5 worm cellular contexts compared by ENCODE assay signal in the genomic region with DNA sequence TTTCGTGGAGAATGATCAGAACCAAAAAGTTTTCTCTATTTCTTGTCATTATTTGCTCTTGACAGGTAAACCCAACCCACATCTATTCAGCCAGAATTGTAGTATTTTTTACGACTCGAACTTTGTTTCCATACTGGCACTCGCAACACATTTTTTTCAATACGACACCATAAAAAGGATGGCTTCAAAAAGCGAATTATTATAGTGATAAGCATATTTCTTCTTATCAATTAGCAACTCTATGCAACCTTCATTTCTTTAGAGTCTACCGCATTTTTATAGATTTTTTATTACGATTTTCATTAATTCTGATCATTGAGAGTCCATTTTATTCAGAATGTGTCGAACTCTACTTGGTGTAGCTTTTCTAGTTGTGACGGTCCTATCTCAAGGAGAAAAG.
TF ChIP-seq lines count a peak whose summit lies in the region.

A gene (plus strand): TSS at position 337 of the 400 bp plus-strand sequence.

TF ChIP-seq in whole organism, L1 larva, 84 proteins besides CTCF, POLR2A, EP300 and RAD21:
- TF ChIP-seq lin-14 (GFP tag; optimal IDR thresholded peaks at IDR 0.05; lab: Kevin White, UChicago) (peak; percentile 1), elt-2 (tag; optimal IDR thresholded peaks at IDR 0.05; lab: Kevin White, UChicago) (peak; percentile 66), tbx-2 (tag; optimal IDR thresholded peaks at IDR 0.05; lab: Kevin White, UChicago) (no peak)
TF ChIP-seq in whole organism, L1 larva: peak in this region for 2.

TF ChIP-seq in whole organism, L2 larva, 48 proteins besides CTCF, POLR2A, EP300 and RAD21:
- no peak for TF ChIP-seq nhr-6 (tag; optimal IDR thresholded peaks at IDR 0.05; lab: Kevin White, UChicago)
- TF ChIP-seq fos-1 (tag; optimal IDR thresholded peaks at IDR 0.05; lab: Kevin White, UChicago): peak; percentile 77
- TF ChIP-seq nhr-25 (tag; optimal IDR thresholded peaks at IDR 0.05; lab: Kevin White, UChicago): no peak
- no peak for TF ChIP-seq egl-27 (tag; optimal IDR thresholded peaks at IDR 0.05; lab: Kevin White, UChicago)
TF ChIP-seq in whole organism, L2 larva: peak in this region for 1.

TF ChIP-seq in whole organism, L3 larva, 47 proteins besides CTCF, POLR2A, EP300 and RAD21:
- TF ChIP-seq pqm-1 (tag; optimal IDR thresholded peaks at IDR 0.05; lab: Kevin White, UChicago): peak; percentile 75
- TF ChIP-seq ztf-4 (tag; optimal IDR thresholded peaks at IDR 0.05; lab: Kevin White, UChicago): no peak
- TF ChIP-seq elt-2 (tag; optimal IDR thresholded peaks at IDR 0.05; lab: Kevin White, UChicago): peak; percentile 79
- no peak for TF ChIP-seq nhr-43 (tag; optimal IDR thresholded peaks at IDR 0.05; lab: Kevin White, UChicago; ENCODE audit: poor library complexity, severe bottlenecking)
- peak; percentile 6 for TF ChIP-seq pha-4 (tag; optimal IDR thresholded peaks at IDR 0.05; lab: Kevin White, UChicago)
TF ChIP-seq in whole organism, L3 larva: peak in this region for 3.

TF ChIP-seq in whole organism, L4 larva, 104 proteins besides CTCF, POLR2A, EP300 and RAD21 (continues in another document):
- no peak for TF ChIP-seq F44E2.7 (GFP tag; IDR thresholded peaks at IDR 0.05; lab: Robert Waterston, UW)
- TF ChIP-seq lsy-2 (tag; optimal IDR thresholded peaks at IDR 0.05; lab: Kevin White, UChicago): no peak
- TF ChIP-seq php-3 (GFP tag; IDR thresholded peaks at IDR 0.05; lab: Robert Waterston, UW): peak; percentile 90
- no peak for TF ChIP-seq zfp-3 (GFP tag; conservative IDR thresholded peaks at IDR 0.05; lab: Robert Waterston, UW)
- no peak for TF ChIP-seq lin-15B (tag; optimal IDR thresholded peaks at IDR 0.05; lab: Kevin White, UChicago)
- no peak for TF ChIP-seq lin-29 (GFP tag; IDR thresholded peaks at IDR 0.05; lab: Robert Waterston, UW)
- TF ChIP-seq tag-97 (GFP tag; IDR thresholded peaks at IDR 0.05; lab: Robert Waterston, UW): no peak
- TF ChIP-seq spr-3 (GFP tag; optimal IDR thresholded peaks at IDR 0.05; lab: Kevin White, UChicago): no peak
- TF ChIP-seq hmg-1.1 (GFP tag; IDR thresholded peaks at IDR 0.05; lab: Robert Waterston, UW): no peak
- TF ChIP-seq ceh-62 (tag; optimal IDR thresholded peaks at IDR 0.05; lab: Kevin White, UChicago): no peak
- TF ChIP-seq ZK337.2 (GFP tag; IDR thresholded peaks at IDR 0.05; lab: Robert Waterston, UW): no peak
- TF ChIP-seq madf-5 (GFP tag; IDR thresholded peaks at IDR 0.05; lab: Robert Waterston, UW): no peak
- no peak for TF ChIP-seq mep-1 (tag; optimal IDR thresholded peaks at IDR 0.05; lab: Kevin White, UChicago)
- TF ChIP-seq pqm-1 (tag; optimal IDR thresholded peaks at IDR 0.05; lab: Kevin White, UChicago): peak; percentile 74
- TF ChIP-seq zag-1 (tag; optimal IDR thresholded peaks at IDR 0.05; lab: Kevin White, UChicago): no peak
- no peak for TF ChIP-seq nhr-25 (tag; optimal IDR thresholded peaks at IDR 0.05; lab: Kevin White, UChicago; ENCODE audit: borderline replicate concordance, insufficient read depth)
- TF ChIP-seq nhr-28 (tag; optimal IDR thresholded peaks at IDR 0.05; lab: Kevin White, UChicago): peak; percentile 65
- no peak for TF ChIP-seq lin-38 (GFP tag; IDR thresholded peaks at IDR 0.05; lab: Robert Waterston, UW)
- no peak for TF ChIP-seq ZK546.5 (tag; optimal IDR thresholded peaks at IDR 0.05; lab: Kevin White, UChicago)
- no peak for TF ChIP-seq nhr-111 (GFP tag; optimal IDR thresholded peaks at IDR 0.05; lab: Kevin White, UChicago)
- TF ChIP-seq Y75B8A.6 (GFP tag; IDR thresholded peaks at IDR 0.05; lab: Robert Waterston, UW): no peak
- no peak for TF ChIP-seq snpc-1.2 (GFP tag; IDR thresholded peaks at IDR 0.05; lab: Robert Waterston, UW)
- no peak for TF ChIP-seq ctbp-1 (GFP tag; IDR thresholded peaks at IDR 0.05; lab: Robert Waterston, UW)
- TF ChIP-seq Y105C5A.15 (GFP tag; IDR thresholded peaks at IDR 0.05; lab: Robert Waterston, UW): no peak
- TF ChIP-seq mes-2 (tag; optimal IDR thresholded peaks at IDR 0.05; lab: Kevin White, UChicago; ENCODE audit: poor library complexity, severe bottlenecking): no peak
- TF ChIP-seq dmd-6 (GFP tag; IDR thresholded peaks at IDR 0.05; lab: Robert Waterston, UW): peak; percentile 68
- TF ChIP-seq lir-3 (tag; optimal IDR thresholded peaks at IDR 0.05; lab: Kevin White, UChicago): no peak
- no peak for TF ChIP-seq nhr-76 (tag; optimal IDR thresholded peaks at IDR 0.05; lab: Kevin White, UChicago)
- TF ChIP-seq unc-130 (GFP tag; optimal IDR thresholded peaks at IDR 0.05; lab: Kevin White, UChicago): no peak
- TF ChIP-seq lim-7 (GFP tag; IDR thresholded peaks at IDR 0.05; lab: Robert Waterston, UW): no peak
- no peak for TF ChIP-seq rbr-2 (tag; optimal IDR thresholded peaks at IDR 0.05; lab: Kevin White, UChicago)
- TF ChIP-seq egl-27 (tag; optimal IDR thresholded peaks at IDR 0.05; lab: Kevin White, UChicago): no peak
- no peak for TF ChIP-seq set-16 (GFP tag; IDR thresholded peaks at IDR 0.05; lab: Robert Waterston, UW)
- TF ChIP-seq nhr-10 (tag; optimal IDR thresholded peaks at IDR 0.05; lab: Kevin White, UChicago): no peak
- TF ChIP-seq Y48G9A.11 (GFP tag; IDR thresholded peaks at IDR 0.05; lab: Robert Waterston, UW): no peak
- no peak for TF ChIP-seq spr-1 (tag; optimal IDR thresholded peaks at IDR 0.05; lab: Kevin White, UChicago)
- no peak for TF ChIP-seq nhr-77 (tag; optimal IDR thresholded peaks at IDR 0.05; lab: Kevin White, UChicago)
- TF ChIP-seq hif-1 (tag; optimal IDR thresholded peaks at IDR 0.05; lab: Kevin White, UChicago): no peak

TF ChIP-seq in whole organism, young adult, 124 proteins besides CTCF, POLR2A, EP300 and RAD21:
- TF ChIP-seq ceh-27 (GFP tag; optimal IDR thresholded peaks at IDR 0.05; lab: Kevin White, UChicago) (no peak), madf-6 (GFP tag; IDR thresholded peaks at IDR 0.05; lab: Robert Waterston, UW) (no peak), madf-8 (GFP tag; conservative IDR thresholded peaks at IDR 0.05; lab: Robert Waterston, UW) (no peak), nfyb-1 (GFP tag; IDR thresholded peaks at IDR 0.05; lab: Robert Waterston, UW) (no peak), akir-1 (GFP tag; optimal IDR thresholded peaks at IDR 0.05; lab: Kevin White, UChicago) (no peak), nhr-80 (tag; optimal IDR thresholded peaks at IDR 0.05; lab: Kevin White, UChicago) (peak; percentile 52), lsy-27 (tag; optimal IDR thresholded peaks at IDR 0.05; lab: Kevin White, UChicago; ENCODE audit: borderline replicate concordance, insufficient read depth) (no peak), F23B12.7 (tag; optimal IDR thresholded peaks at IDR 0.05; lab: Kevin White, UChicago; ENCODE audit: insufficient read depth) (no peak)
